Worm (Caenorhabditis elegans) whole organism, late embryonic: ENCODE measurements around the gene atf-6.
A peak's percentile ranks its signal among the peaks of the same experiment; 100 is the strongest.

Experiments
- T23F11.4 ChIP-seq: fragments of 200-800 bp; sonication (Bioruptor generic); optimal IDR thresholded peaks from 2 replicates; lab custom pipeline; 2018; ENCODE audit warnings: mild to moderate bottlenecking, missing genetic modification characterization, missing compliant biosample characterization
- ceh-24 ChIP-seq: sonication (generic microtip); optimal IDR thresholded peaks from 2 replicates; lab custom pipeline; 2016; ENCODE audit warnings: mild to moderate bottlenecking, missing genetic modification characterization, missing compliant biosample characterization
- ceh-45 ChIP-seq: fragments of 200-800 bp; sonication (Bioruptor generic); IDR thresholded peaks from 2 replicates; pipeline ENCODE4 v1.3.6; 2022; ENCODE audit warnings: missing genetic modification reagents, missing genetic modification characterization, missing compliant biosample characterization
- ceh-9 ChIP-seq: sonication (generic microtip); optimal IDR thresholded peaks from 2 replicates; lab custom pipeline; 2016; ENCODE audit warnings: mild to moderate bottlenecking, missing genetic modification characterization, inconsistent platforms, missing compliant biosample characterization
- ets-4 ChIP-seq: sonication (generic microtip); optimal IDR thresholded peaks from 2 replicates; lab custom pipeline; 2016; ENCODE audit warnings: missing genetic modification characterization, missing compliant biosample characterization
- eyg-1 ChIP-seq: sonication (generic microtip); optimal IDR thresholded peaks from 2 replicates; lab custom pipeline; 2016; ENCODE audit warnings: missing genotype, missing genetic modification characterization, missing compliant biosample characterization
- nhr-11 ChIP-seq: fragments of 150-350 bp; optimal IDR thresholded peaks from 2 replicates; lab custom pipeline; 2014; ENCODE audit warnings: missing biosample characterization, missing genetic modification characterization
- odd-2 ChIP-seq: sonication (generic microtip); optimal IDR thresholded peaks from 2 replicates; lab custom pipeline; 2017; ENCODE audit warnings: antibody characterized with exemption, mild to moderate bottlenecking, missing genetic modification characterization, missing compliant biosample characterization
- pat-9 ChIP-seq: fragments of 200-800 bp; sonication (Bioruptor generic); optimal IDR thresholded peaks from 2 replicates; lab custom pipeline; 2018; ENCODE audit warnings: mild to moderate bottlenecking, missing genetic modification characterization, moderate library complexity, missing compliant biosample characterization
- ref-2 ChIP-seq: sonication (generic microtip); optimal IDR thresholded peaks from 2 replicates; lab custom pipeline; 2016; ENCODE audit warnings: missing genetic modification characterization, missing compliant biosample characterization
- rnt-1 ChIP-seq: sonication (generic microtip); optimal IDR thresholded peaks from 2 replicates; lab custom pipeline; 2016; ENCODE audit warnings: missing genetic modification characterization, missing compliant biosample characterization
- syd-9 ChIP-seq: sonication (generic microtip); optimal IDR thresholded peaks from 2 replicates; lab custom pipeline; 2016; ENCODE audit warnings: mild to moderate bottlenecking, missing genetic modification characterization, moderate library complexity, missing compliant biosample characterization
- unc-86 ChIP-seq: sonication (generic microtip); optimal IDR thresholded peaks from 2 replicates; lab custom pipeline; 2016; ENCODE audit warnings: missing genetic modification characterization, missing compliant biosample characterization
- zip-5 ChIP-seq: sonication (generic microtip); optimal IDR thresholded peaks from 2 replicates; lab custom pipeline; 2016; ENCODE audit warnings: missing genetic modification characterization, missing compliant biosample characterization

- TF ChIP-seq syd-9 (tag; lab: Kevin White, UChicago) (no peak), unc-86 (no peak), eyg-1 (tag; lab: Kevin White, UChicago) (no peak), pat-9 (tag; lab: Kevin White, UChicago) (no peak), ceh-9 (tag; lab: Kevin White, UChicago) (no peak), zip-5 (no peak), ets-4 (tag; lab: Kevin White, UChicago) (no peak), T23F11.4 (GFP tag; lab: Kevin White, UChicago) (no peak), odd-2 (tag; lab: Kevin White, UChicago) (no peak), rnt-1 (tag; lab: Kevin White, UChicago) (peak; percentile 53), ref-2 (no peak), ceh-45 (GFP tag; lab: Robert Waterston, UW) (no peak), ceh-24 (no peak), nhr-11 (tag; lab: Kevin White, UChicago) (no peak)
Observed at ce11 chrX:12509334-12509944, 28.7 kb downstream of the atf-6 start.
